Fruit fly (Drosophila melanogaster): ENCODE measurements around the gene msk.
A peak's percentile ranks its signal among the peaks of the same experiment; 100 is the strongest.

msk gene

DNA sequence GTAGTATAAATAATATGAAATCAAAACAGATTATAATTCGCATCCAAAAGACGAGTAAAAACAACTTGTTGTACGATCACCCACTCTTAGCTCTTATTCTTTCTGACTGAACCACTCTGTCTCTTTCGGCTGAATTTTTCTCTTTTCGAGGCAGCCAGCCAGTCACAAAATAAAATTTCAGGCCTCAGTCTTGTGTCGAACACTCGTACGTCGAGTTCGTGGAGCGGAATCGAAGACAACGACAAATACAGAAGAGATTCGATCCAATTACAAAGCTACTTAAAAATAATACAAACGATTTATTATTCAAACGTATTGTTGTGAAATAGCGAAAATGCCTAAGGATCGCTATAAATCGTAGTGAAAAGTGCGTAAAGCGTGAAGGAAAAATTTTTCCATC is 38.8 kb upstream of the msk start (continued):
- peak; percentile 17 for TF ChIP-seq CG2120 (GFP tag; optimal IDR thresholded peaks at IDR 0.05)
- no peak for TF ChIP-seq HmgZ (tag; optimal IDR thresholded peaks at IDR 0.05)
- peak; percentile 84 for TF ChIP-seq Med (GFP tag)
- TF ChIP-seq fd64A (GFP tag; optimal IDR thresholded peaks at IDR 0.05) = no peak
- TF ChIP-seq CG6791 (GFP tag; IDR thresholded peaks at IDR 0.05; ENCODE audit: partially characterized antibody) = 0 out of 3 replicates have a peak, but pooled peaks have one; percentile 48
- TF ChIP-seq CrebB (tag; optimal IDR thresholded peaks at IDR 0.05) = peak; percentile 15
- TF ChIP-seq abd-A (tag; optimal IDR thresholded peaks at IDR 0.05) = peak; percentile 13
- peak; percentile 25 for TF ChIP-seq Nf-YB (GFP tag; optimal IDR thresholded peaks at IDR 0.05)
- peak; percentile 8 for TF ChIP-seq CG12071 (GFP tag; optimal IDR thresholded peaks at IDR 0.05)
- peak; percentile 88; the same call in 2 of the 4 replicates for TF ChIP-seq chinmo (GFP tag; IDR thresholded peaks at IDR 0.05; ENCODE audit: partially characterized antibody)
- TF ChIP-seq CG13287 (GFP tag; IDR thresholded peaks at IDR 0.05; ENCODE audit: partially characterized antibody) = 0 out of 2 replicates have a peak, but pooled peaks have one; percentile 28
- peak in 1 of 2 experiments; percentile 3 for TF ChIP-seq Pdp1 (GFP tag; optimal IDR thresholded peaks at IDR 0.05)
- TF ChIP-seq CG2199 (GFP tag; IDR thresholded peaks at IDR 0.05) = peak; percentile 86; the same call in 1 of the 3 replicates
- peak; percentile 10 for TF ChIP-seq grau (tag; optimal IDR thresholded peaks at IDR 0.05)
- peak; percentile 95 for TF ChIP-seq Jarid2 (GFP tag; optimal IDR thresholded peaks at IDR 0.05)
- peak; percentile 42; the same call in 1 of the 3 replicates for TF ChIP-seq so (GFP tag; IDR thresholded peaks at IDR 0.05)
- TF ChIP-seq Fer1 (GFP tag; optimal IDR thresholded peaks at IDR 0.05) = peak; percentile 20
- peak; percentile 58; the same call in 2 of the 3 replicates for TF ChIP-seq ci (GFP tag; IDR thresholded peaks at IDR 0.05)
- peak; percentile 11 for TF ChIP-seq CG15514 (GFP tag; optimal IDR thresholded peaks at IDR 0.05)
- TF ChIP-seq zfh1 (GFP tag; IDR thresholded peaks at IDR 0.05) = 0 out of 3 replicates have a peak, but pooled peaks have one; percentile 12
- TF ChIP-seq CG18262 (tag; optimal IDR thresholded peaks at IDR 0.05) = no peak
- TF ChIP-seq Fer2 (tag; optimal IDR thresholded peaks at IDR 0.05) = no peak
- peak; percentile 13 for TF ChIP-seq Asciz (GFP tag; optimal IDR thresholded peaks at IDR 0.05)
- peak; percentile 34 for TF ChIP-seq CG13894 (tag; optimal IDR thresholded peaks at IDR 0.05)
- no peak for TF ChIP-seq CG7271 (tag; optimal IDR thresholded peaks at IDR 0.05)
- peak; percentile 14 for TF ChIP-seq sd (tag; optimal IDR thresholded peaks at IDR 0.05)
- TF ChIP-seq chm (GFP tag; IDR thresholded peaks at IDR 0.05) = peak; percentile 58; the same call in 1 of the 2 replicates
- TF ChIP-seq Fer3 (tag; optimal IDR thresholded peaks at IDR 0.05) = no peak
- peak; percentile 43 for TF ChIP-seq Deaf1 (tag; optimal IDR thresholded peaks at IDR 0.05)
- 0 out of 2 replicates have a peak, but pooled peaks have one; percentile 24 for TF ChIP-seq rib (GFP tag; IDR thresholded peaks at IDR 0.05)
- peak; percentile 40; the same call in 1 of the 2 replicates for TF ChIP-seq bbx (GFP tag; IDR thresholded peaks at IDR 0.05; ENCODE audit: partially characterized antibody)
- peak; percentile 96 for TF ChIP-seq CG3163 (GFP tag; optimal IDR thresholded peaks at IDR 0.05)
- peak; percentile 51 for TF ChIP-seq CG13296 (GFP tag; optimal IDR thresholded peaks at IDR 0.05)
- peak; percentile 18 for TF ChIP-seq oc (tag; optimal IDR thresholded peaks at IDR 0.05)
- TF ChIP-seq Mad (GFP tag; optimal IDR thresholded peaks at IDR 0.05) = peak; percentile 4
- peak; percentile 35; the same call in 1 of the 3 replicates for TF ChIP-seq CG34422 (GFP tag; IDR thresholded peaks at IDR 0.05)
- TF ChIP-seq CG15269 (tag; optimal IDR thresholded peaks at IDR 0.05) = peak; percentile 46
- TF ChIP-seq Trl (optimal IDR thresholded peaks at IDR 0.05) = peak; percentile 49 to 73
- TF ChIP-seq Trl (GFP tag; optimal IDR thresholded peaks at IDR 0.05) = peak; percentile 16

- TF ChIP-seq z (GFP tag; IDR thresholded peaks at IDR 0.05) (peak; percentile 53; the same call in 1 of the 3 replicates), CG6272 (GFP tag; IDR thresholded peaks at IDR 0.05) (no peak), abd-A (tag; optimal IDR thresholded peaks at IDR 0.05) (peak; percentile 17), CG2712 (tag; optimal IDR thresholded peaks at IDR 0.05) (no peak), chinmo (GFP tag; IDR thresholded peaks at IDR 0.05; ENCODE audit: partially characterized antibody) (peak; percentile 84; the same call in 2 of the 4 replicates), CG7372 (GFP tag; IDR thresholded peaks at IDR 0.05) (no peak), vvl (GFP tag; IDR thresholded peaks at IDR 0.05) (peak; percentile 81), C15 (GFP tag; IDR thresholded peaks at IDR 0.05) (no peak), Med (GFP tag) (no peak), CG5953 (GFP tag; IDR thresholded peaks at IDR 0.05) (no peak), nerfin-2 (GFP tag; IDR thresholded peaks at IDR 0.05; ENCODE audit: partially characterized antibody) (peak; percentile 41; the same call in 1 of the 2 replicates), CG6654 (GFP tag; optimal IDR thresholded peaks at IDR 0.05) (no peak), Pdp1 (GFP tag; optimal IDR thresholded peaks at IDR 0.05) (peak in 1 of 2 experiments; percentile 11), sqz (GFP tag; optimal IDR thresholded peaks at IDR 0.05) (peak; percentile 67), CG31441 (GFP tag; IDR thresholded peaks at IDR 0.05) (no peak)
Observed at dm6 chr3L:8077953-8078352, 38.0 kb upstream of the msk start.

Measured in whole organism, embryonic.